Worm (Caenorhabditis elegans): ENCODE measurements around the gene acbp-6.

Gene acbp-6

DNA sequence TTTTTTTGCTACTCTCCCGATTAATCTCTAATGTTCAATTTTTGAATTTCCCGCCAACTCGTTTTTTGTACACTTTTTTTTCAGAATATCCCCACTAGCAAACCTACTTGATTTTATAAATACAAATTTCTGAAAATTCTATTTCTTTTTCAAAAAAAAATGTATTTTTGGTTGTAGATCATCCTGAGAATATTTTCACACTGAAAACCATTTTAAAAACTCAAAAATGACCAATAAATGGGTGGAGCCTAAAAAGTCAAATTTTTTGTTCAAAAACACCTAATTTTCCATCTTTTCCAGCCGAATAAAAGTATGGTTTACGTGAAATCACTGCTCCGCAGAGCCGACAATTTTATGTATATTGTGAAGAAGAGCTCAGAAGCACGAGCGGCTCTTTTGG lies 15.2 kb upstream of the acbp-6 start, which contains the start of gene Y17G7B.3:
Gene Y17G7B.3, plus strand, starts transcription at position 301 of the 400 bp plus-strand sequence.
- TF ChIP-seq ceh-100 (GFP tag; IDR thresholded peaks at IDR 0.05) (no peak), hmg-1.2 (GFP tag; IDR thresholded peaks at IDR 0.05) (no peak), repo-1 (tag; optimal IDR thresholded peaks at IDR 0.05) (no peak), tbx-9 (tag; optimal IDR thresholded peaks at IDR 0.05; ENCODE audit: borderline replicate concordance) (no peak), ztf-26 (tag; optimal IDR thresholded peaks at IDR 0.05) (no peak), Y95B8A.8 (GFP tag; IDR thresholded peaks at IDR 0.05) (no peak), T26A5.8 (tag; optimal IDR thresholded peaks at IDR 0.05) (no peak), F39B2.1 (GFP tag; IDR thresholded peaks at IDR 0.05) (no peak), rcor-1 (GFP tag; IDR thresholded peaks at IDR 0.05) (no peak), mcd-1 (GFP tag; IDR thresholded peaks at IDR 0.05) (no peak), ztf-22 (GFP tag; optimal IDR thresholded peaks at IDR 0.05) (no peak), ekl-4 (GFP tag; IDR thresholded peaks at IDR 0.05) (no peak), F55B11.4 (tag; optimal IDR thresholded peaks at IDR 0.05; ENCODE audit: borderline replicate concordance, insufficient read depth) (no peak), madf-8 (GFP tag; conservative IDR thresholded peaks at IDR 0.05) (no peak), K12H6.12 (tag; optimal IDR thresholded peaks at IDR 0.05) (no peak)

DNA sequence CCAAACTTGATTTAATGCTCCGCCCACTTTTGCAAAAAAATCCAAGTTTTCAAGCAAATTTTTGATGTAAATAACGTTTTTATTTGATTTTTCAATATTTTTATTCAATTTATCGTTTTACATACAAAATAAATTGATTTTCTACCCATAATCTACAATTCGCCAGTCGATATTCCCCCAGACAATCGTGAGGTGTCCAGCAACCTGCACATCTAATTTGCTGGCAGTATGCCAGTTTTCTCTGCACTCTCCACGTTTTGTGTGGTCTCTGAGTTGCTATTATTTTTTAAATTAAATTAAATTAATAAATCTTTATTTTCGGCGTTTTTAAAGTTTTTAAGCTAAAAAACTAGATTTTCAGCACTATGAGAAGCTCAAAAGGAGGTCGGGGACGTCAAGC lies 6.6 kb upstream of the acbp-6 start:
- no peak for TF ChIP-seq F39B2.1 (GFP tag; IDR thresholded peaks at IDR 0.05)
- TF ChIP-seq hsf-1 (GFP tag; IDR thresholded peaks at IDR 0.05): peak; percentile 83
- peak; percentile 71 for TF ChIP-seq C17E4.6 (GFP tag; IDR thresholded peaks at IDR 0.05)
- peak; percentile 74 for TF ChIP-seq pha-4 (tag; optimal IDR thresholded peaks at IDR 0.05)
- TF ChIP-seq F57C9.4 (tag; optimal IDR thresholded peaks at IDR 0.05): no peak
- no peak for TF ChIP-seq hlh-26 (GFP tag; conservative IDR thresholded peaks at IDR 0.05)
- no peak for TF ChIP-seq mel-28 (tag; optimal IDR thresholded peaks at IDR 0.05; ENCODE audit: borderline replicate concordance)
- peak; percentile 99 for TF ChIP-seq madf-3 (GFP tag; IDR thresholded peaks at IDR 0.05)
- peak; percentile 76 for TF ChIP-seq tbp1 (GFP tag; optimal IDR thresholded peaks at IDR 0.05)
- no peak for TF ChIP-seq him-1 (tag; optimal IDR thresholded peaks at IDR 0.05)
- no peak for TF ChIP-seq ZK185.1 (tag; optimal IDR thresholded peaks at IDR 0.05; ENCODE audit: poor library complexity, severe bottlenecking)
- TF ChIP-seq zim-3 (tag; optimal IDR thresholded peaks at IDR 0.05): no peak
- peak; percentile 13 for TF ChIP-seq repo-1 (tag; optimal IDR thresholded peaks at IDR 0.05)
- peak; percentile 27 for TF ChIP-seq dpl-1 (GFP tag; optimal IDR thresholded peaks at IDR 0.05)
- TF ChIP-seq Y79H2A.3 (GFP tag; conservative IDR thresholded peaks at IDR 0.05): no peak
- TF ChIP-seq ztf-28 (GFP tag; IDR thresholded peaks at IDR 0.05): peak; percentile 96
- peak; percentile 91 for TF ChIP-seq Y67H2A.10 (GFP tag; conservative IDR thresholded peaks at IDR 0.05)
- TF ChIP-seq zfh-2 (GFP tag; conservative IDR thresholded peaks at IDR 0.05): no peak
- no peak for TF ChIP-seq ceh-27 (GFP tag; optimal IDR thresholded peaks at IDR 0.05)
- no peak for TF ChIP-seq ets-4 (GFP tag; optimal IDR thresholded peaks at IDR 0.05)
- peak; percentile 94 for TF ChIP-seq attf-5 (GFP tag; optimal IDR thresholded peaks at IDR 0.05)
- TF ChIP-seq hlh-12 (tag; optimal IDR thresholded peaks at IDR 0.05): no peak
- no peak for TF ChIP-seq attf-6 (GFP tag; IDR thresholded peaks at IDR 0.05)
- TF ChIP-seq D2030.7 (GFP tag; IDR thresholded peaks at IDR 0.05): peak; percentile 96
- peak; percentile 98 for TF ChIP-seq hmg-1.2 (GFP tag; IDR thresholded peaks at IDR 0.05)
- TF ChIP-seq ztf-26 (tag; optimal IDR thresholded peaks at IDR 0.05): peak; percentile 76
- TF ChIP-seq rcor-1 (GFP tag; IDR thresholded peaks at IDR 0.05): no peak
- TF ChIP-seq bed-2 (GFP tag; IDR thresholded peaks at IDR 0.05): no peak
- TF ChIP-seq efl-1 (GFP tag; optimal IDR thresholded peaks at IDR 0.05): peak; percentile 55
- TF ChIP-seq F10E7.11 (tag; optimal IDR thresholded peaks at IDR 0.05): no peak
- TF ChIP-seq pbrm-1 (GFP tag; IDR thresholded peaks at IDR 0.05): peak; percentile 85; the same call in 1 of the 2 replicates
- TF ChIP-seq ceh-91 (GFP tag; IDR thresholded peaks at IDR 0.05): peak; percentile 92
- TF ChIP-seq rec-8 (tag; optimal IDR thresholded peaks at IDR 0.05): no peak
- peak; percentile 97 for TF ChIP-seq Y95B8A.8 (GFP tag; IDR thresholded peaks at IDR 0.05)
- TF ChIP-seq bed-1 (GFP tag; IDR thresholded peaks at IDR 0.05): no peak
- peak; percentile 96 for TF ChIP-seq lin-54 (GFP tag; optimal IDR thresholded peaks at IDR 0.05)
- peak; percentile 59 for TF ChIP-seq F49E8.2 (tag; optimal IDR thresholded peaks at IDR 0.05; ENCODE audit: insufficient read depth)
- TF ChIP-seq K11D2.4 (GFP tag; IDR thresholded peaks at IDR 0.05): no peak
